Worm (Caenorhabditis elegans): ENCODE results near the gene T01D3.1.

DNA sequence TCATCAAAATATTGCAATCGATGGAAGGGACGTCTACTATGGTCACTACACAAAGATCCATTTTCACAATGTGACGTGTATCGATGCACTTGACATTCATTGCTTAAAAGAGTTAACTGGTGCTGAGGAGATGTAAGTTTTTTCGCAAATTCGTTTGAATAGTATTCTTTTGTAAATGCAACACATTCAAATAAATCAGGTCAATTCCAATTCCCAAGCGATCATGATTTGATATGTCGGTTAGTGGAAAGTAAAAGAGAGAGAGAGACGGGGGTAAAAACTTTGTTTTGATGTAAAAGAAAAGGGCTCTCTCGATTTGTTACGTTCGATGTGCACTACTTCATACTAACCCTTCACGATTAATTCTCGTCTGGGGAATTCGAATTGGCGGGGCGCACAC is 584 bp downstream of the T01D3.1 start:
- no peak for TF ChIP-seq B0310.2 (tag; optimal IDR thresholded peaks at IDR 0.05)
- no peak for TF ChIP-seq ama-1 (optimal IDR thresholded peaks at IDR 0.05)
- no peak for TF ChIP-seq hmg-4 (GFP tag; optimal IDR thresholded peaks at IDR 0.05)
- no peak for TF ChIP-seq aly-1 (tag; optimal IDR thresholded peaks at IDR 0.05)
- TF ChIP-seq sea-1 (GFP tag; conservative IDR thresholded peaks at IDR 0.05) = no peak
- no peak for TF ChIP-seq scrt-1 (GFP tag; IDR thresholded peaks at IDR 0.05)
- no peak for TF ChIP-seq hmbx-1 (tag; optimal IDR thresholded peaks at IDR 0.05)
- no peak for TF ChIP-seq tbx-11 (GFP tag; IDR thresholded peaks at IDR 0.05)
- TF ChIP-seq ceh-36 (tag; optimal IDR thresholded peaks at IDR 0.05) = no peak
- TF ChIP-seq ets-7 (tag; optimal IDR thresholded peaks at IDR 0.05) = no peak
- no peak for TF ChIP-seq hnd-1 (tag; optimal IDR thresholded peaks at IDR 0.05)
- no peak for TF ChIP-seq pes-1 (GFP tag; IDR thresholded peaks at IDR 0.05)
- TF ChIP-seq tra-4 (tag; optimal IDR thresholded peaks at IDR 0.05) = no peak
- no peak for TF ChIP-seq tbx-37 (GFP tag; conservative IDR thresholded peaks at IDR 0.05)

Measured in whole organism, early embryonic.